Worm (Caenorhabditis elegans): ENCODE results near the gene C25A8.2.

The C25A8.2 gene

DNA sequence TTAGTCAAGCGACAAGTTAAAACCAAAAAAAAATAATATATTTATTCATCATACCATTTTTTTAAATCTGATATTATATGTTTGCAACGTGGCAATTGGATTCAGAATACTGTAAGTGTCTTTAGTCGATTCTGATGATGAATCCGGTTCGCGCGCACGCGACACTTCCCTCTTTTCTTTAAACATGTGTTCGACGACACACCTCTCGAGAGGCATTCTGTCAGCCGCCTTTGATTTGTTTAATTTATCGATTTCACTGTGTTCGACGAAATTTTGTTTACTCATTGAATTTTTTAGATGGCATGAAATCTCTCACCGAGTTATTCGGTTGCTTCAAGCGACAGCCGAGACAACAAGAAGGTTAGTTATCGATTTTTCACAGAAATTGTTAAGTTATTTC lies 2.1 kb downstream of the C25A8.2 start, which contains the start of gene trxr-1:
trxr-1 (plus strand) TSS at position 227 of the 400 bp plus-strand sequence.
- no peak for TF ChIP-seq dmd-4 (tag; optimal IDR thresholded peaks at IDR 0.05; ENCODE audit: borderline replicate concordance)
- no peak for TF ChIP-seq elt-4 (tag; optimal IDR thresholded peaks at IDR 0.05)
- no peak for TF ChIP-seq fkh-10 (GFP tag; optimal IDR thresholded peaks at IDR 0.05)
- TF ChIP-seq sox-4 (tag; optimal IDR thresholded peaks at IDR 0.05): no peak
- no peak for TF ChIP-seq pqm-1 (tag; optimal IDR thresholded peaks at IDR 0.05)
- TF ChIP-seq ztf-16 (tag; optimal IDR thresholded peaks at IDR 0.05): no peak
- no peak for TF ChIP-seq eyg-1 (tag; optimal IDR thresholded peaks at IDR 0.05)
- no peak for TF ChIP-seq unc-86 (tag; optimal IDR thresholded peaks at IDR 0.05)
- TF ChIP-seq zip-5 (tag; optimal IDR thresholded peaks at IDR 0.05): no peak
- no peak for TF ChIP-seq Y22D7AL.16 (tag; optimal IDR thresholded peaks at IDR 0.05)
- no peak for TF ChIP-seq F13H6.1 (tag; optimal IDR thresholded peaks at IDR 0.05)
- no peak for TF ChIP-seq ceh-19 (GFP tag; optimal IDR thresholded peaks at IDR 0.05)
- TF ChIP-seq ceh-48 (tag; optimal IDR thresholded peaks at IDR 0.05): no peak
- TF ChIP-seq ttx-3 (tag; optimal IDR thresholded peaks at IDR 0.05): no peak
- TF ChIP-seq T23F11.4 (GFP tag; optimal IDR thresholded peaks at IDR 0.05): no peak
- no peak for TF ChIP-seq pros-1 (tag; optimal IDR thresholded peaks at IDR 0.05)
- TF ChIP-seq ceh-30 (tag; optimal IDR thresholded peaks at IDR 0.05): no peak
- TF ChIP-seq ref-2 (tag; optimal IDR thresholded peaks at IDR 0.05): no peak
- TF ChIP-seq tbx-7 (tag; optimal IDR thresholded peaks at IDR 0.05): no peak

DNA sequence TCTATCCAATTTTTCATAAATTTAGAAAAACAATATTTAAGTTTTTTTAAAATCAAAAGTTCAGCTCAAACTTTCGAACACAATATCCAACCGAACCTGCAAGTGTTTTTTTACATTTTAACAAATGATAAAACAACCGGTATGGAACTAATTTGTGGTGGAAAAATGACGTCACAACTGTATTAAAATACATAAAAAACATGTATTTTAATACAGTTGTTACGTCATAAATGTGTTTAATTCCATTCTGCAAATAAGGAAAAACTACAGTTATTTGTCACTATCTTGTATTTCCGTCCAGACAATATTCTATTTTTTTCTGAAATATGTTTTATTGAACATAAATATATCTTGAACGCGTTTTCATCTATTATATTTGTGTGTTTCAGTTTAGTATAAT lies 2.6 kb downstream of the C25A8.2 start:
- TF ChIP-seq C38D4.7 (GFP tag; optimal IDR thresholded peaks at IDR 0.05) (no peak), C08G9.2 (tag; optimal IDR thresholded peaks at IDR 0.05) (no peak), sox-4 (tag; optimal IDR thresholded peaks at IDR 0.05) (no peak), ama-1 (optimal IDR thresholded peaks at IDR 0.05) (no peak)

DNA sequence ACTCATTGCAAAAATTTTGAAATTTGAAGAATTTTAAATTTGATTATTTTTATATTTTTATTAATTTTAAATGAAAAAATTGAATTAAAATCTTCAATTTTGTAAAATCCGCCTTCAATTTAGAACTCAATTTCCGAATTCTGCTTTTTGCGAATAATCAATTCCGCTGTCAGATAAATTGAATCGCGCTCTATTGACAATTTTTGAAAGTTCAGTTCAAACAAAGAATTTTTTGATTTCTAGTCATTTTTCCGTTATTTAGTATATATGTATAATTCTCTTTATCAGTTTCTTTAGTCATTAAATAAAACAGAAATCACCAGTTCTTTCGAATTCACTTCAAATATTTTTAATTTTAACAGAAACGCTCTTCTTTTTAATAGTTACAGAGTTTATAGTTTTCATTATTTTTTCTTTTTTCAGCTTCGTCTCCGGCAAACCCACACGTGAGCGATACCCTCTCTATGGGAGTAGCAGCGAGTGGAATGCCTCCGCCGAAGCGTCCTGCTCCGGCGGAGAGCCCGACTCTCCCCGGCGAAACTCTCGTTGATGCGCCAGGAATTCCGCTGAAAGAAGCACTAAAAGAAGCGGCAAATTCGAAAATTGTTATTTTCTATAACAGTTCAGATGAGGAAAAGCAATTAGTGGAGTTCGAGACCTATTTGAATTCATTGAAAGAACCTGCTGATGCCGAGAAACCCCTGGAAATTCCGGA lies 3.3 kb downstream of the C25A8.2 start:
- TF ChIP-seq K02D7.2 (tag; optimal IDR thresholded peaks at IDR 0.05): no peak
- TF ChIP-seq pax-1 (tag; optimal IDR thresholded peaks at IDR 0.05): no peak
- TF ChIP-seq pqm-1 (tag; optimal IDR thresholded peaks at IDR 0.05): no peak
- no peak for TF ChIP-seq ceh-34 (tag; optimal IDR thresholded peaks at IDR 0.05)
- TF ChIP-seq pros-1 (tag; optimal IDR thresholded peaks at IDR 0.05): no peak
- no peak for TF ChIP-seq pag-3 (tag; optimal IDR thresholded peaks at IDR 0.05; ENCODE audit: borderline replicate concordance)
- no peak for TF ChIP-seq K09A11.1 (tag; optimal IDR thresholded peaks at IDR 0.05; ENCODE audit: insufficient read depth)
- TF ChIP-seq ceh-48 (tag; optimal IDR thresholded peaks at IDR 0.05): no peak
- no peak for TF ChIP-seq tbx-7 (tag; optimal IDR thresholded peaks at IDR 0.05)
- no peak for TF ChIP-seq mec-3 (tag; optimal IDR thresholded peaks at IDR 0.05; ENCODE audit: borderline replicate concordance)
- TF ChIP-seq fkh-6 (tag; optimal IDR thresholded peaks at IDR 0.05): no peak
- no peak for TF ChIP-seq lim-6 (tag; optimal IDR thresholded peaks at IDR 0.05)

DNA sequence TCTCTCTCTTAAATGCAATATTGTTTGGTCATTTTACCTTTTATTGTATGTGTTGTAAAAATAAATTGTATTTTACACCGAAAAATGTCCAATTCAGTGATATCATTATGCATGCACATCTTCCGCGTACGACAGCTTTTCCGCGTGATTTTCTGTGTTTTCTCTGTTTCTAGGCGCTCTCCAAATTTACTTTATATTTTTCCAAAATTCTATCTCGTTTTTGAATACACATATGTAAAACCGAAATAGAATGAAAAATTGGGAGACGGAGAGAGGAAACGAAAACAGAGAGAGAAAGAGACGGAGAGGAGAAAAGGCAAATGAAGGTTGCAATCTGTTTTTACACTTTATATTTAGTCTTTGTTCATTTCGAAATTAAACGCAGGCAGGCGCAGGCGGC lies 6.9 kb downstream of the C25A8.2 start:
- TF ChIP-seq pros-1 (tag; optimal IDR thresholded peaks at IDR 0.05) (no peak), C08G9.2 (tag; optimal IDR thresholded peaks at IDR 0.05) (no peak), ceh-31 (tag; optimal IDR thresholded peaks at IDR 0.05) (peak; percentile 33), unc-55 (GFP tag; optimal IDR thresholded peaks at IDR 0.05) (peak; percentile 81), ttx-3 (tag; optimal IDR thresholded peaks at IDR 0.05) (no peak), sox-2 (GFP tag; IDR thresholded peaks at IDR 0.05) (no peak), ceh-24 (tag; optimal IDR thresholded peaks at IDR 0.05) (no peak), sdc-2 (tag; optimal IDR thresholded peaks at IDR 0.05) (no peak), ceh-14 (tag; optimal IDR thresholded peaks at IDR 0.05) (no peak), ceh-45 (GFP tag; IDR thresholded peaks at IDR 0.05) (no peak), K09A11.1 (tag; optimal IDR thresholded peaks at IDR 0.05; ENCODE audit: insufficient read depth) (no peak), odd-2 (tag; optimal IDR thresholded peaks at IDR 0.05) (no peak), hlh-30 (tag; optimal IDR thresholded peaks at IDR 0.05; ENCODE audit: insufficient read depth) (peak; percentile 60), ceh-19 (GFP tag; optimal IDR thresholded peaks at IDR 0.05) (no peak), ceh-18 (tag; optimal IDR thresholded peaks at IDR 0.05) (no peak), pag-3 (tag; optimal IDR thresholded peaks at IDR 0.05; ENCODE audit: borderline replicate concordance) (no peak), dve-1 (tag; optimal IDR thresholded peaks at IDR 0.05) (peak; percentile 14), hlh-15 (tag; optimal IDR thresholded peaks at IDR 0.05) (no peak), sox-4 (tag; optimal IDR thresholded peaks at IDR 0.05) (no peak), unc-42 (tag; optimal IDR thresholded peaks at IDR 0.05) (peak; percentile 52), rnt-1 (tag; optimal IDR thresholded peaks at IDR 0.05) (no peak), tbx-2 (tag; optimal IDR thresholded peaks at IDR 0.05) (peak; percentile 11), ztf-16 (tag; optimal IDR thresholded peaks at IDR 0.05) (no peak), Y22D7AL.16 (tag; optimal IDR thresholded peaks at IDR 0.05) (no peak), dmd-4 (tag; optimal IDR thresholded peaks at IDR 0.05; ENCODE audit: borderline replicate concordance) (no peak), ahr-1 (tag; optimal IDR thresholded peaks at IDR 0.05) (no peak)

All from whole organism, late embryonic.